Worm (Caenorhabditis elegans): ENCODE measurements around the gene F32H5.3.

- no peak for TF ChIP-seq snpc-4 (tag; optimal IDR thresholded peaks at IDR 0.05)
- TF ChIP-seq lsy-2 (tag; optimal IDR thresholded peaks at IDR 0.05), result no peak
- TF ChIP-seq unc-39 (tag; optimal IDR thresholded peaks at IDR 0.05), result no peak
- TF ChIP-seq sptf-1 (tag; optimal IDR thresholded peaks at IDR 0.05), result no peak
These were observed 18.0 kb downstream of the F32H5.3 start for ce11 chrV:13377130-13377529.

Measured in whole organism, mixed stage, embryonic.